Worm (Caenorhabditis elegans) whole organism, L1 larva: ENCODE measurements around the gene T01B7.9.
A peak's percentile ranks its signal among the peaks of the same experiment; 100 is the strongest.

Experiments
- C04F5.9 ChIP-seq: sonication (generic microtip); optimal IDR thresholded peaks from 2 replicates; lab custom pipeline; 2016; ENCODE audit warnings: missing genetic modification characterization, missing compliant biosample characterization
- C16A3.4 ChIP-seq: fragments of 150-350 bp; optimal IDR thresholded peaks from 2 replicates; lab custom pipeline; 2014; ENCODE audit warnings: missing biosample characterization, missing genetic modification characterization
- F16B12.6 ChIP-seq: fragments of 150-350 bp; optimal IDR thresholded peaks from 2 replicates; lab custom pipeline; 2014; ENCODE audit warnings: missing biosample characterization, missing genetic modification characterization
- Y116A8C.19 ChIP-seq: sonication (generic microtip); optimal IDR thresholded peaks from 2 replicates; lab custom pipeline; 2016; ENCODE audit warnings: missing compliant biosample characterization, missing genetic modification characterization, borderline replicate concordance
- aly-2 ChIP-seq: fragments of 150-350 bp; optimal IDR thresholded peaks from 2 replicates; lab custom pipeline; 2014; ENCODE audit warnings: missing biosample characterization, missing genetic modification characterization
- blmp-1 ChIP-seq: fragments of 150-350 bp; optimal IDR thresholded peaks from 2 replicates; lab custom pipeline; 2014; ENCODE audit warnings: missing biosample characterization, missing genetic modification characterization
- ceh-63 ChIP-seq: fragments of 200-800 bp; sonication (Bioruptor generic); optimal IDR thresholded peaks from 2 replicates; lab custom pipeline; 2018; ENCODE audit warnings: mild to moderate bottlenecking, missing genetic modification characterization, missing compliant biosample characterization
- ceh-8 ChIP-seq: fragments of 200-800 bp; sonication (Bioruptor generic); optimal IDR thresholded peaks from 2 replicates; lab custom pipeline; 2018; ENCODE audit warnings: mild to moderate bottlenecking, missing genetic modification characterization, moderate library complexity, missing compliant biosample characterization
- ceh-82 ChIP-seq, 3 experiments: fragments of 150-350 bp in 1 of 3; sonication (generic microtip) in 2 of 3; optimal IDR thresholded peaks; 2 replicates each; lab custom pipeline; 2014 to 2017; ENCODE audit warnings: missing biosample characterization in 3 of 3, missing genetic modification characterization in 3 of 3
- ces-1 ChIP-seq: fragments of 150-350 bp; optimal IDR thresholded peaks from 2 replicates; lab custom pipeline; 2014; ENCODE audit warnings: missing biosample characterization, missing genetic modification reagents, missing genetic modification characterization
- dpl-1 ChIP-seq, 3 experiments: fragments of 150-350 bp in 2 of 3; sonication (generic microtip) in 1 of 3; optimal IDR thresholded peaks; 2 replicates each; lab custom pipeline; 2014 to 2017; ENCODE audit warnings: missing biosample characterization in 3 of 3, missing genetic modification characterization in 3 of 3, missing genetic modification reagents in 3 of 3
- efl-3 ChIP-seq: fragments of 200-800 bp; sonication (Bioruptor generic); optimal IDR thresholded peaks from 2 replicates; lab custom pipeline; 2018; ENCODE audit warnings: mild to moderate bottlenecking, missing genetic modification characterization, missing compliant biosample characterization
- egl-13 ChIP-seq: sonication (generic microtip); optimal IDR thresholded peaks from 2 replicates; lab custom pipeline; 2016; ENCODE audit warnings: missing genotype, missing genetic modification reagents, missing genetic modification characterization, missing compliant biosample characterization
- egl-27 ChIP-seq, 2 experiments: fragments of 150-350 bp in 1 of 2; sonication (generic microtip); optimal IDR thresholded peaks; 3 replicates each; lab custom pipeline; 2017 to 2018; ENCODE audit warnings: missing biosample characterization in 2 of 2, missing genetic modification characterization in 2 of 2, missing genetic modification reagents in 2 of 2
- ets-5 ChIP-seq: fragments of 200-800 bp; sonication (Bioruptor generic); IDR thresholded peaks from 2 replicates; pipeline ENCODE4 v1.3.6; 2022; ENCODE audit warnings: missing genetic modification characterization, missing compliant biosample characterization
- fkh-10 ChIP-seq: sonication (generic microtip); optimal IDR thresholded peaks from 2 replicates; lab custom pipeline; 2017; ENCODE audit warnings: missing biosample characterization, missing genetic modification reagents, missing genetic modification characterization
- fkh-4 ChIP-seq: sonication (generic microtip); optimal IDR thresholded peaks from 2 replicates; lab custom pipeline; 2016; ENCODE audit warnings: missing compliant biosample characterization, missing genetic modification characterization, borderline replicate concordance
- grh-1 ChIP-seq: fragments of 200-800 bp; sonication (Bioruptor generic); IDR thresholded peaks from 2 replicates; pipeline ENCODE4 v1.3.6; 2022; ENCODE audit warnings: missing genetic modification reagents, missing genetic modification characterization, missing compliant biosample characterization
- lin-13 ChIP-seq: fragments of 150-350 bp; optimal IDR thresholded peaks from 2 replicates; lab custom pipeline; 2014; ENCODE audit warnings: missing biosample characterization, missing genetic modification reagents, missing genetic modification characterization
- mab-9 ChIP-seq: fragments of 200-800 bp; sonication (Bioruptor generic); IDR thresholded peaks from 2 replicates; pipeline ENCODE4 v1.3.6; 2022; ENCODE audit warnings: missing genetic modification reagents, missing genetic modification characterization, missing compliant biosample characterization
- mdl-1 ChIP-seq, 2 experiments: fragments of 150-350 bp; optimal IDR thresholded peaks; 2 replicates each; lab custom pipeline; 2014 to 2017; ENCODE audit warnings: missing biosample characterization in 2 of 2, missing genetic modification characterization in 2 of 2, inconsistent platforms in 1 of 2
- nhr-20 ChIP-seq: sonication (generic microtip); optimal IDR thresholded peaks from 2 replicates; lab custom pipeline; 2016; ENCODE audit warnings: mild to moderate bottlenecking, missing genetic modification characterization, missing compliant biosample characterization
- nhr-28 ChIP-seq: fragments of 150-350 bp; optimal IDR thresholded peaks from 2 replicates; lab custom pipeline; 2014; ENCODE audit warnings: missing biosample characterization, missing genetic modification characterization
- nhr-47 ChIP-seq: sonication (generic microtip); optimal IDR thresholded peaks from 2 replicates; lab custom pipeline; 2016; ENCODE audit warnings: mild to moderate bottlenecking, missing genetic modification characterization, moderate library complexity, missing compliant biosample characterization
- nhr-77 ChIP-seq: fragments of 150-350 bp; optimal IDR thresholded peaks from 2 replicates; lab custom pipeline; 2014; ENCODE audit warnings: missing biosample characterization, missing genetic modification characterization
- pax-3 ChIP-seq: fragments of 200-800 bp; sonication (Bioruptor generic); optimal IDR thresholded peaks from 2 replicates; lab custom pipeline; 2018; ENCODE audit warnings: mild to moderate bottlenecking, missing genetic modification characterization, moderate library complexity, missing compliant biosample characterization
- snu-23 ChIP-seq: sonication (generic microtip); optimal IDR thresholded peaks from 2 replicates; lab custom pipeline; 2016; ENCODE audit warnings: missing genetic modification characterization, missing compliant biosample characterization
- unc-130 ChIP-seq: fragments of 150-350 bp; optimal IDR thresholded peaks from 2 replicates; lab custom pipeline; 2017; ENCODE audit warnings: missing biosample characterization, missing genetic modification characterization, inconsistent platforms
- unc-62 ChIP-seq: fragments of 150-350 bp; optimal IDR thresholded peaks from 2 replicates; lab custom pipeline; 2014; ENCODE audit warnings: missing biosample characterization, missing genetic modification reagents, missing genetic modification characterization
- unc-86 ChIP-seq: sonication (generic microtip); optimal IDR thresholded peaks from 2 replicates; lab custom pipeline; 2016; ENCODE audit warnings: missing genetic modification characterization, missing compliant biosample characterization
- unc-98 ChIP-seq: fragments of 200-800 bp; sonication (Bioruptor generic); IDR thresholded peaks from 2 replicates; pipeline ENCODE4 v1.3.6; 2022; ENCODE audit warnings: missing genetic modification characterization, missing compliant biosample characterization
- vab-15 ChIP-seq: sonication (generic microtip); optimal IDR thresholded peaks from 2 replicates; lab custom pipeline; 2017; ENCODE audit warnings: missing genotype, mild to moderate bottlenecking, missing genetic modification characterization, missing compliant biosample characterization
- xbp-1 ChIP-seq: sonication (generic microtip); optimal IDR thresholded peaks from 2 replicates; lab custom pipeline; 2016; ENCODE audit warnings: missing genetic modification characterization, missing compliant biosample characterization
- zip-4 ChIP-seq: fragments of 200-800 bp; sonication (Bioruptor generic); optimal IDR thresholded peaks from 2 replicates; lab custom pipeline; 2018; ENCODE audit warnings: mild to moderate bottlenecking, missing genetic modification characterization, moderate library complexity, missing compliant biosample characterization
- ztf-4 ChIP-seq: fragments of 150-350 bp; optimal IDR thresholded peaks from 2 replicates; lab custom pipeline; 2014; ENCODE audit warnings: missing biosample characterization, missing genetic modification characterization

Gene T01B7.9

DNA sequence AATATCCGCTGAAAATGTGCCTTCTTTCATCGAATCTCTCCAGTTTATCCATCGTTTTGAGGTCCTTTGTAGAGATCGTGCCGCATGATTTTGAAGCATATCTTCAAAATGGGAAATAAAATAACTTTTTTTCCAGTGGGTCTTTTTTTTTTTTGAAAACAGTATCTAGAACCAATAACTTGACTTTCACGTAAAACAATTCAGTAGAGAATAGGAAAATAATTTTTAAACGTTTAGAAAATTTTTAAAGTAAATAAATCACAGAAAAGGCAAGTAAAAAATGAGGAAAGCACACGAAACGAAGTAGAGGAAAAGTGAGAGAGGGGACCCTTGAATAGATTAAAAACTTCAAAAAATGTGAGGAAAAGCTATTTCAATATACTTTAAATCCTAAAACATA is 27.8 kb downstream of the T01B7.9 start, which contains the start of gene chdh-1:
chdh-1 (minus strand) TSS at position 101 of the 400 bp plus-strand sequence.
- TF ChIP-seq snu-23 (no peak), unc-62 (no peak), unc-98 (no peak), xbp-1 (tag; lab: Kevin White, UChicago) (no peak), nhr-47 (tag; lab: Kevin White, UChicago) (no peak)

DNA sequence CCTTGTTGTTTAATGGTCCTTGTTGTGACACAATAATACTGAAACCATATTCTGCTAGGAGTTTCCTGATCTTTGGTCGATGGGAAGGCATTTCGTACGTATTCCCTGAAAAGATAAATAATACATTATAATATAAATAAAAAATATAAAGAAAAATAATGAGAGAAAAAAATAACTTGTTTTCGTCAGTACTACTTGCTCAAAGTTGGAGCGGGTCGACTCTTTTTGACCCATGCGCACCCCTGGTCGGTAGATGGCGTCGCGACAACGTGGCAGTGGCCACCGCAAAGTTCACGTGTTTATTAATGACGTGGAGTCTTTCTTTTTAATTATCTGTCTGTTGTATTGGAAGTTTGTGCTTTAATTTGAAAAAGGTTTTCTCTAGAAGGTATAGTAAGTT is 30.8 kb downstream of the T01B7.9 start, which contains the start of gene C34C6.10:
C34C6.10 (minus strand) TSS at position 101 of the 400 bp plus-strand sequence.
- no peak for TF ChIP-seq unc-86 (tag; lab: Kevin White, UChicago)
- no peak for TF ChIP-seq Y116A8C.19 (tag; lab: Kevin White, UChicago)
- no peak for TF ChIP-seq aly-2 (tag; lab: Kevin White, UChicago)
- no peak for TF ChIP-seq dpl-1 (GFP tag; optimal IDR thresholded peaks at IDR 0.05; lab: Kevin White, UChicago)
- TF ChIP-seq ces-1 (GFP tag; lab: Kevin White, UChicago): no peak
- TF ChIP-seq ets-5 (GFP tag; lab: Robert Waterston, UW): no peak
- TF ChIP-seq C04F5.9 (tag; lab: Kevin White, UChicago): no peak
- TF ChIP-seq ceh-63 (GFP tag; lab: Kevin White, UChicago): no peak
- TF ChIP-seq F16B12.6: no peak
- TF ChIP-seq unc-130: no peak
- no peak for TF ChIP-seq ztf-4 (tag; lab: Kevin White, UChicago)
- no peak for TF ChIP-seq xbp-1 (tag; lab: Kevin White, UChicago)
- no peak for TF ChIP-seq nhr-28
- TF ChIP-seq fkh-10: no peak
- TF ChIP-seq egl-27 (tag; optimal IDR thresholded peaks at IDR 0.05; lab: Kevin White, UChicago): no peak
- no peak for TF ChIP-seq mdl-1 (tag; optimal IDR thresholded peaks at IDR 0.05; lab: Kevin White, UChicago)
- TF ChIP-seq nhr-77: no peak
- TF ChIP-seq C16A3.4 (tag; lab: Kevin White, UChicago): no peak
- TF ChIP-seq, all 84 proteins: peak for 0

DNA sequence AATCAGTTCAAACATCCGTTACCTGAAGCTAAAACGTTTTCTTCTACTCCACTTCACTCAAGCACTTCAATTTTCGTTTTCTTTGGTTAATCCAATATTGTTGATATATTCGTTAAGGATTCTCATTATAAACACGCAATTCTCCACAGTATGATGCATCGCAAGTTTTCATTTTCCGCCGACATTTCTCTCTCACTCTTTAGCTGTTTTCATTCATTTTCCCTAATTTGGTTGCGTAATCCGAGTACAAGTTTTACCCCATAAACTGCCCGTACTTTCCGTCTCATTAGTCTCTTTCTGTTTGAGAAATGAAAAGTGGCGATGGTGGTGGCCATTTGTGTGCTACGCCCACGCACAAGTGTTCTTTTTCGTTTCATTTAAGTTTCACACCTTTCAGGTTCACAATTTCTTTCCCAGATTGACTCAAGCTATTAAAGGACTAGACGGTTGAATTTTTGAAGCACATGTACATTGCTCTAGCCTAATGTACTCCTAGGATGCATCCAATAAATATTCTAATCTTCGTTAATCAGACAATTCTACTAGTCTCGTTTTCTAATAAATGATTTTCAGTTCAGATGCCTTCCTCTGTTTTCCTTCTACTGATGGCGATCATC is 35.1 kb downstream of the T01B7.9 start, which contains the start of gene C34C6.3:
C34C6.3 (plus strand) TSS at position 567 of the 617 bp plus-strand sequence.
- TF ChIP-seq C16A3.4 (tag; lab: Kevin White, UChicago) (no peak), blmp-1 (tag; lab: Kevin White, UChicago) (peak; percentile 90), nhr-47 (tag; lab: Kevin White, UChicago) (no peak), zip-4 (GFP tag; lab: Kevin White, UChicago) (no peak)
- TF ChIP-seq, all 84 proteins: peak for 1

DNA sequence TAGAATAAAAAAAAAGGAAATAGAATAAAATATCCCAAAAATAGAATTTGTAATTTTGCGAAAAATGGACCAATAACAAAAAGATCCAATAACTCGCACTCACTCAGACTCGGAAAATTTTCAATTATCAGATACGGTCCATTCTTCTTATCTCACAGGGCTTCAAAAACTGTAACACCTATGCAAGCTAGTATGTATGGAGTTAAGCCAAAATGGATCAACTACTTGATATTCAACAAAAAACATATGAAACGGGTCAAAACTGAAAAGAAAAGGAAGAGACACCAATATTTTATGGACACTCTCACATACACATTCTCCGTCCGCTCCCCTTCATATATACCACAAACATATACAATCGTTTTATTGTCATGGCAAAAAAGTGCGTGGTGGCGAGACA is 41.0 kb downstream of the T01B7.9 start, which contains the start of gene C34C6.9:
C34C6.9 (plus strand) TSS at position 301 of the 400 bp plus-strand sequence.
- TF ChIP-seq efl-3: no peak
- no peak for TF ChIP-seq nhr-20
- TF ChIP-seq zip-4 (GFP tag; lab: Kevin White, UChicago): no peak
- TF ChIP-seq grh-1 (GFP tag; lab: Robert Waterston, UW): no peak
- TF ChIP-seq xbp-1 (tag; lab: Kevin White, UChicago): no peak
- no peak for TF ChIP-seq ceh-82 (tag; optimal IDR thresholded peaks at IDR 0.05; lab: Kevin White, UChicago)

DNA sequence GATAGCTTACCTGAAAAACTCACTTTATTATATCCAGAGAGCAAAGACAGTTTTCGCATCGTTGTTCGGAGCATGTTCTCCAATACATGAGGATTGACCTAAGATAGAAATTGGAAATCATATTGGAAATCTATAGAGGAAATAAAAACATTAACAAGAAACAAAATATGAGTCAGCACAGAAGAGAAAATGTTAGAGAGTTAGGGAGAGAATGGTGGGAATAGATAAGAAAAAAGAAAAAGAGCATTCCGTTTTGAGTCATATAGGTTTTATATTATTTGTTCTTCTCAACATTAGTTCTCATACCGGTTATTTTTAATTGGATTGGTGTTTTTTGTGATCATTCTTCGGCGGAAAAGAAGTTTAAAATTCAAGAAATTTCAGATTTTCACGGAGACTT is 41.8 kb downstream of the T01B7.9 start, which contains the start of gene hgap-2:
hgap-2 (minus strand) TSS at position 101 of the 400 bp plus-strand sequence.
- TF ChIP-seq fkh-4 (no peak), dpl-1 (GFP tag; optimal IDR thresholded peaks at IDR 0.05; lab: Kevin White, UChicago) (no peak), mdl-1 (tag; optimal IDR thresholded peaks at IDR 0.05; lab: Kevin White, UChicago) (no peak), Y116A8C.19 (tag; lab: Kevin White, UChicago) (no peak), unc-86 (tag; lab: Kevin White, UChicago) (no peak), mab-9 (GFP tag; lab: Robert Waterston, UW) (no peak), ceh-8 (GFP tag; lab: Kevin White, UChicago) (no peak), egl-13 (tag; lab: Kevin White, UChicago) (no peak), vab-15 (tag; lab: Kevin White, UChicago) (no peak), pax-3 (tag; lab: Kevin White, UChicago) (no peak), C16A3.4 (tag; lab: Kevin White, UChicago) (no peak), xbp-1 (tag; lab: Kevin White, UChicago) (no peak), lin-13 (GFP tag; lab: Kevin White, UChicago) (no peak), grh-1 (GFP tag; lab: Robert Waterston, UW) (no peak)
